Worm (Caenorhabditis elegans): Measurements from ENCODE around the gene dhrs-4.

dhrs-4 gene

DNA sequence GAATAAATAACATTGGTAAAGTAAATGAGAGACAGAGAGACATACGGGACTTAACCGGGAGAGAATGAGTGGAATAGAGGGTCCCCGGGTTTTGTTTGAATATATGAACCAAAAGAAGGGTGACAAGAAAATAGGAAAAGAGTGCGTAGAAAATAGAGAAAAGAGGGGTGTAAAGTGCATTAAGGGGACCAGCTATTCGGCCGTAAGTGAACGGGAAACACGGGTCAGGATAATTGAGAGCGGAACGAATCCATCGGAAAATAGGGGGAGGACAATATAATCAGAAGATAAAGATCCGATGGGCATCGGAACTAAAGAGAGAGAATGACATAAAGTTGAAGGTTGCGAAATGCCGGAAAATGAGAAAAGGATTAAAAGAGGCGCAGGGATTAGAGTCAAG is 25.1 kb upstream of the dhrs-4 start:
- TF ChIP-seq ztf-23 (GFP tag; IDR thresholded peaks at IDR 0.05) (no peak), tab-1 (GFP tag; IDR thresholded peaks at IDR 0.05) (no peak), ref-1 (GFP tag; conservative IDR thresholded peaks at IDR 0.05) (no peak), cog-1 (tag; optimal IDR thresholded peaks at IDR 0.05) (no peak), med-1 (GFP tag; optimal IDR thresholded peaks at IDR 0.05; ENCODE audit: insufficient read depth) (no peak), T22C8.4 (GFP tag; IDR thresholded peaks at IDR 0.05) (no peak)

DNA sequence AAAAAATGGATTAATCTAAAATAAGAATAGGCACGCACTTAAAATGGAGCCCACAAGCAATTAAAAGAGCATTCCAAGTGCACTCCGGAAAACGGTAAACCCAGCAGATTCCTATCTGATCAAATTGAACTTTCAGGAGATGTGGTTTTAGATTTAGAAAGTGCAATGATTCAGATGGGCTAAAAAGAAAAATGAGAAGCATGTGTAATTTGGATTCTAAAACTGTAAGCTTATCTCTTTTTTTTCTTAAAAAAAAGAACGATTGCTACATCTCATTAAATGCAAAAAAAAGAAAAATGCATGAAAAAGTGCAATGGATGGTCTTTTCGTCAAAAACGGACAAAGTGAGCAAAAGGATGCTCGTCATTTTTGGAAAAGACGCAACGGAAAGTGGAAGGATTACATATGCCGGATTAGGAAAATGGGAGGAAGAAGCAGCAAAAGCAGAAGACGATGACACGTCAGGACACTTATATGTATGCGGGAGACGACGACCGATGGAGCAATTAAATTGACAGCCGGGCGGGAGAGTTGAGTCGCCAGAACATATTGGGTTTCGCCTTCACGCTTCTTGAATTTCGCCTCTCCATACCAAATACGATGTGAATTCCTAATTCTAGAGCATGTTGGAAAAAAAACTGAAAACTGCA is 23.7 kb upstream of the dhrs-4 start:
- TF ChIP-seq ref-1 (GFP tag; conservative IDR thresholded peaks at IDR 0.05) (no peak), med-1 (GFP tag; optimal IDR thresholded peaks at IDR 0.05; ENCODE audit: insufficient read depth) (no peak), tab-1 (GFP tag; IDR thresholded peaks at IDR 0.05) (no peak), flt-1 (GFP tag; IDR thresholded peaks at IDR 0.05) (no peak), klf-2 (GFP tag; conservative IDR thresholded peaks at IDR 0.05) (no peak), ztf-29 (GFP tag; IDR thresholded peaks at IDR 0.05) (no peak), T22C8.4 (GFP tag; IDR thresholded peaks at IDR 0.05) (no peak), cog-1 (tag; optimal IDR thresholded peaks at IDR 0.05) (no peak), ztf-23 (GFP tag; IDR thresholded peaks at IDR 0.05) (no peak)

DNA sequence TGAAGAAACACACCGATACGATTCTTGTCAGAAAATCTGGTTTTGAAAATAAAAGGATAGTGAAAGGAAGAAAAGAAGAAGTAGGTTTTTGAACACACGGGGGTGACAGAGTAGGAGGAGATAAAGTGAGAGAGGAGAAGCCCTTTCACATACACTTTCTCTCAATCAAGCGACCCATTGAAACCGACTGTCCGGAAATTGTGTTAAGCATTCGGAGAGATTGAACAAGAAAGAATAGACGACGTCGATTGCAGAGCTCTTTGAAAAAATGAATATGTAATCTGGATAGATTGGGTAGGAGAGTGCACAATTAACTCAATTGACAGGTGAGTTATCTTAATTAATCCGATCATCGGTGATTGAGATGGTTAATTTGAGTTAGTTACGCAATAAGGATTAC is 21.1 kb upstream of the dhrs-4 start:
- TF ChIP-seq cog-1 (tag; optimal IDR thresholded peaks at IDR 0.05) (no peak), ztf-23 (GFP tag; IDR thresholded peaks at IDR 0.05) (no peak), T22C8.4 (GFP tag; IDR thresholded peaks at IDR 0.05) (no peak), med-1 (GFP tag; optimal IDR thresholded peaks at IDR 0.05; ENCODE audit: insufficient read depth) (no peak), flt-1 (GFP tag; IDR thresholded peaks at IDR 0.05) (no peak)

DNA sequence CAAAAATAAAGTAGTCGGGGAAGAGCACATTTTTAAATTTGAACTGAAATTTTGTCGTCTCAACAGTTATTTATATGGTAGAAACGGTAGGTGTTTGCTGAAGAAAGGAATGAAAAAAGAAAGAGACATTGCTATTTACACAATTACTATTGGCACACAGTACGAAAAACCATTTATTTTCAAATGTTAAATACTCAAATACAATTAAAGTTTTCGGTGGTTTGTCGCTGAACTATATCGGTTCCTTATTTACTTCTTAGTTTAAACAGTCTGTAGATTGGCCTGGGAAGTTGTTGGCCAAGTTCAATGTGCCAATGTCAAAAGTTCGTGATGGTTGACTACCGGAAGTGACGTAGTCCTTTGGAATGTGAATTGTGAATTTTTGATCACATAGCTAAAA is 18.4 kb upstream of the dhrs-4 start, which contains the start of gene ttr-27:
Gene ttr-27, minus strand, starts transcription at position 45 of the 400 bp plus-strand sequence.
- no peak for TF ChIP-seq flt-1 (GFP tag; IDR thresholded peaks at IDR 0.05)
- no peak for TF ChIP-seq T22C8.4 (GFP tag; IDR thresholded peaks at IDR 0.05)
- TF ChIP-seq med-1 (GFP tag; optimal IDR thresholded peaks at IDR 0.05; ENCODE audit: insufficient read depth), result no peak
- TF ChIP-seq klf-2 (GFP tag; conservative IDR thresholded peaks at IDR 0.05), result no peak
- TF ChIP-seq ztf-23 (GFP tag; IDR thresholded peaks at IDR 0.05), result no peak
- no peak for TF ChIP-seq tab-1 (GFP tag; IDR thresholded peaks at IDR 0.05)
- no peak for TF ChIP-seq ref-1 (GFP tag; conservative IDR thresholded peaks at IDR 0.05)
- no peak for TF ChIP-seq cog-1 (tag; optimal IDR thresholded peaks at IDR 0.05)
- no peak for TF ChIP-seq ztf-29 (GFP tag; IDR thresholded peaks at IDR 0.05)

DNA sequence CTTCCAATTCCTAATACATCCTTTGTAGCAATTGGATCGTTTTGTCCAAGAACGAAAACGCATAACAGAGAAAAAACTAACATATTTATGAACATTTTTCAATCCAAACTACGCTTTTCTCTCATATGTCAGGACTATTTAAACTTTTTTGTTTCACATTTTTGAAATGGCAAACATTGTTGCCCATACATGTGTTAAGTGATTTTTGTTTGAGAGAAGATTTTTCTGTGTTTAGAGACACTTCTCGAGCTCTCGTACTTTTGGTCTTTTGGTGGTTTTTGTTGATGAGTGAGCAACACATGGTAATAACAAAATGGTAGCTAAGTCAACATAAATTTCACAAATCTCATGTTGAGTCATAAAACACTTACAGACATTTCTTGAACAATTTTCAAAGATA is 17.3 kb upstream of the dhrs-4 start, which contains the start of gene ttr-28:
Gene ttr-28, minus strand, starts transcription at position 101 of the 400 bp plus-strand sequence.
- TF ChIP-seq ref-1 (GFP tag; conservative IDR thresholded peaks at IDR 0.05) (no peak), cog-1 (tag; optimal IDR thresholded peaks at IDR 0.05) (no peak), med-1 (GFP tag; optimal IDR thresholded peaks at IDR 0.05; ENCODE audit: insufficient read depth) (no peak), T22C8.4 (GFP tag; IDR thresholded peaks at IDR 0.05) (no peak), tab-1 (GFP tag; IDR thresholded peaks at IDR 0.05) (no peak), ztf-29 (GFP tag; IDR thresholded peaks at IDR 0.05) (no peak), flt-1 (GFP tag; IDR thresholded peaks at IDR 0.05) (no peak)

DNA sequence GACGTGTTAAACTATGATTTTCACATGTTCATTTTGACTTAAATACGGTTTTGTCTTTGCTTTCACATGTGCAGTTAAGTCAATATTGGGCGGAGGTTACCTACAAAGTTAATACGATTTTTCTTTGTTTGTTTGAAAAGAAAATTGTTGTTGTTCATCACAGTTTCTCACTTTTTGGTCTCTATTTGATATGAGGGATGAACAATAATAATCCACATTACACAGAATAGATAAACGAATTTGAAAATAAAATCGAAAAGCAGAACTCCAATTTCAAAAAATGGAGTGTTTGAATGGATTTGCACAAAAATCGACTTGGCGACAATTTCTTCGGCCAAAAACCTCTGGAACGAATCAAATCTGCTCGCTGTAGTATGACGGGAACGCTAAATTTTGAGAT is 15.7 kb upstream of the dhrs-4 start, which contains the start of gene ttr-29:
Gene ttr-29, minus strand, starts transcription at position 101 of the 400 bp plus-strand sequence.
- TF ChIP-seq cog-1 (tag; optimal IDR thresholded peaks at IDR 0.05), result no peak
- no peak for TF ChIP-seq flt-1 (GFP tag; IDR thresholded peaks at IDR 0.05)
- no peak for TF ChIP-seq ztf-23 (GFP tag; IDR thresholded peaks at IDR 0.05)
- no peak for TF ChIP-seq tab-1 (GFP tag; IDR thresholded peaks at IDR 0.05)
- no peak for TF ChIP-seq T22C8.4 (GFP tag; IDR thresholded peaks at IDR 0.05)
- TF ChIP-seq ref-1 (GFP tag; conservative IDR thresholded peaks at IDR 0.05), result no peak
- TF ChIP-seq med-1 (GFP tag; optimal IDR thresholded peaks at IDR 0.05; ENCODE audit: insufficient read depth), result no peak
- no peak for TF ChIP-seq ztf-29 (GFP tag; IDR thresholded peaks at IDR 0.05)
- no peak for TF ChIP-seq klf-2 (GFP tag; conservative IDR thresholded peaks at IDR 0.05)

DNA sequence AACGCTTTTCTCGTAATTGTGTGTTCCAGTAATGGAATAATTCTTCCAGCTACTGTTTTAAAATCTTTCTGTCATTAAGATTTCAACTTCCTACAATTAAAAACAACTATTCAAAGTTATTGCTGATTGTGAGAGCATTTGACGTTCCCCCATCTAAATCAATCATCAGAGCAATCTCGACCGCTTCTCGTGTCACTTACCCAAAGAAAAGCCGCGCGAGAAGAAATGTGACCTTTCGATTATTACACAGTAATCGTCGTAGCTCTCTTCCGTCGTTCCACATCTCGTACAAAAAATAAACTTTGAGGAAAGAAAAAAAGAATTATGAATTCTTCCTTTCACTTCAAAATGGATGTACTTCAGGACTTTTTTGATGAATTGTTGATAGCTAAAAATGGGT is 15.0 kb upstream of the dhrs-4 start:
- no peak for TF ChIP-seq ref-1 (GFP tag; conservative IDR thresholded peaks at IDR 0.05)
- no peak for TF ChIP-seq ztf-29 (GFP tag; IDR thresholded peaks at IDR 0.05)
- no peak for TF ChIP-seq tab-1 (GFP tag; IDR thresholded peaks at IDR 0.05)
- TF ChIP-seq ztf-23 (GFP tag; IDR thresholded peaks at IDR 0.05), result no peak
- no peak for TF ChIP-seq med-1 (GFP tag; optimal IDR thresholded peaks at IDR 0.05; ENCODE audit: insufficient read depth)
- TF ChIP-seq T22C8.4 (GFP tag; IDR thresholded peaks at IDR 0.05), result no peak
- no peak for TF ChIP-seq flt-1 (GFP tag; IDR thresholded peaks at IDR 0.05)

DNA sequence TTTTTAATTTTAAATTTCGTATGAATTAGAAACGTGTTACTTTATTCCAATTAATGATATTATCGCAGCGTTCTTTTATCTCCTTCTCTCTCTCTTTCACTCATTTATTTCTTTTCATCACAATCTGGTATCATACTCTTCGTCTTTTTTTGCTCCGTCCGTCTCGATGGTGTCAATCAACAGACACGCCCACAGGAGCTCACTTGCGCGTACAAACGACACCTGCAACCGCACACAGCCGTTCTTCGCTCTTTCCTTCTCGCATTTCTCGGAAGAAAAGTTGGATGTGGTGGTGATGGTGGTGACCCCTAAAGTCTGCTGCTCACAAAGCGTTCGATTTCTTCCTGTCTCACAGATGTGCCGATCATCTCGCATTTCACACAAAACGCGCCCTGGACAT is 13.8 kb upstream of the dhrs-4 start:
- TF ChIP-seq ref-1 (GFP tag; conservative IDR thresholded peaks at IDR 0.05), result no peak
- no peak for TF ChIP-seq T22C8.4 (GFP tag; IDR thresholded peaks at IDR 0.05)
- no peak for TF ChIP-seq flt-1 (GFP tag; IDR thresholded peaks at IDR 0.05)
- TF ChIP-seq cog-1 (tag; optimal IDR thresholded peaks at IDR 0.05), result no peak
- TF ChIP-seq tab-1 (GFP tag; IDR thresholded peaks at IDR 0.05), result no peak
- no peak for TF ChIP-seq klf-2 (GFP tag; conservative IDR thresholded peaks at IDR 0.05)
- TF ChIP-seq ztf-23 (GFP tag; IDR thresholded peaks at IDR 0.05), result no peak
- TF ChIP-seq ztf-29 (GFP tag; IDR thresholded peaks at IDR 0.05), result no peak
- TF ChIP-seq med-1 (GFP tag; optimal IDR thresholded peaks at IDR 0.05; ENCODE audit: insufficient read depth), result no peak

DNA sequence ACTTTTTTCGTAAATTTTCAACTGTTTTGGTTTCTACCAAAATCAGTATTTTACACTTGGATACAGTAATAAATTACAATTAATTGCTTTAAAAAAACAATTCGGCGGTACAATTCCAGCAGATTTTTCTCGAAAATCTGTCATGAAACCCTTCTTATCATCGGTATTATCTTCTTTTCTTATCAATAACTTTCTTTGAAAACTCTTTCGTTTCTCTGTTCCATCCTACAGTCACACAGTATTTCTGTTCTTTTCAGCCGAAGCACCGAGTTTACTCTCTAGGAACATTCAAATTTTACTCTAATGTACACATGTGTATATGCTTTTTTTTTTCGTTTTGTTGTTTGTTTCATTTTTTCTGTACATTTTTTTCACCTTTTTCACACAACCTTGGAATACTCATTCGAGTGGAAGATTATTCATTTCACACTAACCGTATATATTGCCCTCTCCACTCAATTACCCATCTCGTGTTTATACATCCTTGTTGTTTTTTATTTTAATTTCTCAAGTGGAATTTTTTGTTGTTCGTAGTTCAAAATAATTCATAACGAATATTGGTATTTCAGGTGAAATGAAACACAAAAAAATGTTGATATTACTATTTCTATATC is 12.8 kb upstream of the dhrs-4 start, which contains the start of gene nid-1:
Gene nid-1, plus strand, starts transcription at position 564 of the 614 bp plus-strand sequence.
- TF ChIP-seq ztf-29 (GFP tag; IDR thresholded peaks at IDR 0.05), result no peak
- TF ChIP-seq ztf-23 (GFP tag; IDR thresholded peaks at IDR 0.05), result no peak
- TF ChIP-seq klf-2 (GFP tag; conservative IDR thresholded peaks at IDR 0.05), result no peak
- no peak for TF ChIP-seq T22C8.4 (GFP tag; IDR thresholded peaks at IDR 0.05)
- TF ChIP-seq flt-1 (GFP tag; IDR thresholded peaks at IDR 0.05), result no peak
- no peak for TF ChIP-seq cog-1 (tag; optimal IDR thresholded peaks at IDR 0.05)
